Fruit fly (Drosophila melanogaster): ENCODE data around the gene CG32485.

The CG32485 gene

DNA sequence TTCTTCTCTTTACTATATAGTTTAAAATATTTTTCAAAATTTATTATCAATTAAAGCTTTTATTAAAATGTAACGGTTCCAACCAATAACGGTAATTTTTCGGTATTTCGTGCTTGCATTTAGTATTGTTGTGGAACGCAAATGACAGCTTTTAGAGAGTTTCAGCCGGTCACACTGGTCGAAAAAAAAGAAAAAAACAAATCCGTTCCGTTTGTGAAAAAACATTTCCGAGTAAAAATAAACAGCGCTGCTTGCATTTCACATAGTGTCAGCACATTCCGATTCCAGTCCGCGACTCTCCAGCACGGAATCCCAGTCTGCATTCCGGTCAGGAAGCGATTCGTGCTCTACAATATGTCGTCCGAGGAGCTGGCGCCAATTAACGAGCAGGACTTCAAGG, at the start of gene CG32485:
Gene CG32485, plus strand, starts transcription at position 139 of the 400 bp plus-strand sequence.
- TF ChIP-seq CG3995 (GFP tag; optimal IDR thresholded peaks at IDR 0.05) (peak; percentile 54), CG17359 (tag; optimal IDR thresholded peaks at IDR 0.05) (peak; percentile 67), pzg (GFP tag; optimal IDR thresholded peaks at IDR 0.05) (peak; percentile 56), CG14710 (tag; optimal IDR thresholded peaks at IDR 0.05) (peak; percentile 25), crc (GFP tag; optimal IDR thresholded peaks at IDR 0.05) (no peak), Myb (GFP tag; optimal IDR thresholded peaks at IDR 0.05) (peak; percentile 90), tio (GFP tag; optimal IDR thresholded peaks at IDR 0.05) (no peak), trem (tag; optimal IDR thresholded peaks at IDR 0.05) (peak; percentile 4), CG18764 (GFP tag; optimal IDR thresholded peaks at IDR 0.05) (no peak), cwo (GFP tag; optimal IDR thresholded peaks at IDR 0.05) (no peak), pita (GFP tag; optimal IDR thresholded peaks at IDR 0.05) (no peak), toy (GFP tag; IDR thresholded peaks at IDR 0.05) (no peak), Taf1 (GFP tag; IDR thresholded peaks at IDR 0.05) (no peak), stwl (tag; optimal IDR thresholded peaks at IDR 0.05) (peak; percentile 55), lbe (GFP tag; optimal IDR thresholded peaks at IDR 0.05) (peak; percentile 0), HLH3B (GFP tag; IDR thresholded peaks at IDR 0.05) (0 out of 2 replicates have a peak, but pooled peaks have one; percentile 12), Dp (GFP tag; optimal IDR thresholded peaks at IDR 0.05) (peak; percentile 32), CG12659 (GFP tag; optimal IDR thresholded peaks at IDR 0.05) (peak; percentile 15), gcm2 (GFP tag; optimal IDR thresholded peaks at IDR 0.05) (no peak), CG17361 (GFP tag; IDR thresholded peaks at IDR 0.05) (no peak), CG32772 (GFP tag; IDR thresholded peaks at IDR 0.05) (peak; percentile 53; the same call in 1 of the 2 replicates), H2.0 (GFP tag; IDR thresholded peaks at IDR 0.05) (no peak), MBD-R2 (GFP tag; IDR thresholded peaks at IDR 0.05) (peak; percentile 64), CG9797 (GFP tag; optimal IDR thresholded peaks at IDR 0.05) (peak; percentile 57), CG14441 (GFP tag; IDR thresholded peaks at IDR 0.05) (no peak), tup (GFP tag; optimal IDR thresholded peaks at IDR 0.05) (no peak), sd (tag; optimal IDR thresholded peaks at IDR 0.05) (peak; percentile 9), Nf-YC (tag; optimal IDR thresholded peaks at IDR 0.05) (peak; percentile 63), CoRest (tag; optimal IDR thresholded peaks at IDR 0.05) (peak; percentile 47), pfk (GFP tag; optimal IDR thresholded peaks at IDR 0.05) (no peak), CG15601 (tag; optimal IDR thresholded peaks at IDR 0.05) (peak; percentile 86), CG1603 (tag; optimal IDR thresholded peaks at IDR 0.05) (peak; percentile 2), bbx (GFP tag; IDR thresholded peaks at IDR 0.05; ENCODE audit: partially characterized antibody) (0 out of 2 replicates have a peak, but pooled peaks have one; percentile 31), Mad (GFP tag; optimal IDR thresholded peaks at IDR 0.05) (no peak), CG33213 (GFP tag; optimal IDR thresholded peaks at IDR 0.05) (no peak), run (tag; optimal IDR thresholded peaks at IDR 0.05) (no peak), gfzf (GFP tag; optimal IDR thresholded peaks at IDR 0.05) (peak; percentile 79), nom (GFP tag; optimal IDR thresholded peaks at IDR 0.05) (peak; percentile 9), Hand (GFP tag; optimal IDR thresholded peaks at IDR 0.05) (no peak)

DNA sequence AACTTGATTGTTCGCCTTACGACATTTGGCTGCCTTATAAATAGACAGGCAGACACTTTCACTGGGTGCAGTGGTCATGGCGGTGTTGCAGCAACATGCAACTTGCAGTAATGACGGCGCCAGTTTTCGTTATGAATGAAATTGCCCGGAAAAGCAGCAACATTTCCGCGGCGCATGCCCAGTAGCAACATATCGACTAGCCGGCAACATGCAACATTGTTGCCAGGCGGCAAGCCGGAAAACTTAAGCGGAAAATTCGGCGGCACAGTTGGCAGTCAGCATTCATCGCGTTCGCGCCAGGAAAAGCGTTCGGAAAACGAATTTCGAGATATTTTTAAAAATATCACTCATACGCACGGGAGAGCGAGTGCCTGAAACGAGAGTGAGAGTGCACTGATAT, 48.7 kb upstream of the CG32485 start, which contains the start of gene FMRFaR:
Gene FMRFaR, plus strand, starts transcription at position 272 of the 400 bp plus-strand sequence.
- TF ChIP-seq NK7.1 (GFP tag; optimal IDR thresholded peaks at IDR 0.05) (no peak), Gug (GFP tag; IDR thresholded peaks at IDR 0.05) (no peak), CG12942 (GFP tag; optimal IDR thresholded peaks at IDR 0.05) (no peak), PHDP (tag; optimal IDR thresholded peaks at IDR 0.05) (no peak), p53 (GFP tag; optimal IDR thresholded peaks at IDR 0.05) (no peak), CG31441 (GFP tag; IDR thresholded peaks at IDR 0.05) (no peak), bab2 (GFP tag; optimal IDR thresholded peaks at IDR 0.05) (no peak), CG11504 (tag; optimal IDR thresholded peaks at IDR 0.05) (peak; percentile 99), dan (GFP tag; IDR thresholded peaks at IDR 0.05) (no peak), jing (GFP tag; optimal IDR thresholded peaks at IDR 0.05) (no peak), luna (GFP tag; optimal IDR thresholded peaks at IDR 0.05) (no peak), sisA (GFP tag; IDR thresholded peaks at IDR 0.05) (no peak), TFAM (GFP tag; optimal IDR thresholded peaks at IDR 0.05) (no peak), chm (GFP tag; IDR thresholded peaks at IDR 0.05) (peak; percentile 15; the same call in 1 of the 2 replicates), Atf-2 (GFP tag; optimal IDR thresholded peaks at IDR 0.05) (no peak)

All from whole organism, embryonic.